Worm (Caenorhabditis elegans) whole organism, L1 larva: ENCODE data around the gene F32D8.14.

Experiments used
- C04F5.9 ChIP-seq: sonication (generic microtip); optimal IDR thresholded peaks from 2 replicates; lab custom pipeline; 2016; ENCODE audit warnings: missing genetic modification characterization, missing compliant biosample characterization
- C34B4.2 ChIP-seq: sonication (generic microtip); optimal IDR thresholded peaks from 2 replicates; lab custom pipeline; 2017; ENCODE audit warnings: mild to moderate bottlenecking, missing genetic modification characterization, missing compliant biosample characterization
- aly-2 ChIP-seq: fragments of 150-350 bp; optimal IDR thresholded peaks from 2 replicates; lab custom pipeline; 2014; ENCODE audit warnings: missing biosample characterization, missing genetic modification characterization
- ama-1 ChIP-seq: fragments of 150-350 bp; optimal IDR thresholded peaks from 2 replicates; lab custom pipeline; 2014
- blmp-1 ChIP-seq: fragments of 150-350 bp; optimal IDR thresholded peaks from 2 replicates; lab custom pipeline; 2014; ENCODE audit warnings: missing biosample characterization, missing genetic modification characterization
- ceh-8 ChIP-seq: fragments of 200-800 bp; sonication (Bioruptor generic); optimal IDR thresholded peaks from 2 replicates; lab custom pipeline; 2018; ENCODE audit warnings: mild to moderate bottlenecking, missing genetic modification characterization, moderate library complexity, missing compliant biosample characterization
- ceh-90 ChIP-seq: sonication (generic microtip); optimal IDR thresholded peaks from 2 replicates; lab custom pipeline; 2016; ENCODE audit warnings: missing genetic modification characterization, missing compliant biosample characterization
- ces-1 ChIP-seq: fragments of 150-350 bp; optimal IDR thresholded peaks from 2 replicates; lab custom pipeline; 2014; ENCODE audit warnings: missing biosample characterization, missing genetic modification reagents, missing genetic modification characterization
- efl-3 ChIP-seq: fragments of 200-800 bp; sonication (Bioruptor generic); optimal IDR thresholded peaks from 2 replicates; lab custom pipeline; 2018; ENCODE audit warnings: mild to moderate bottlenecking, missing genetic modification characterization, missing compliant biosample characterization
- egl-13 ChIP-seq: sonication (generic microtip); optimal IDR thresholded peaks from 2 replicates; lab custom pipeline; 2016; ENCODE audit warnings: missing genotype, missing genetic modification reagents, missing genetic modification characterization, missing compliant biosample characterization
- egl-27 ChIP-seq, 2 experiments: fragments of 150-350 bp in 1 of 2; sonication (generic microtip); optimal IDR thresholded peaks; 3 replicates each; lab custom pipeline; 2017 to 2018; ENCODE audit warnings: missing biosample characterization in 2 of 2, missing genetic modification characterization in 2 of 2, missing genetic modification reagents in 2 of 2
- elt-2 ChIP-seq: sonication (generic microtip); optimal IDR thresholded peaks from 2 replicates; lab custom pipeline; 2016; ENCODE audit warnings: missing genetic modification characterization, mild to moderate bottlenecking, inconsistent platforms, missing compliant biosample characterization, missing genetic modification reagents
- fkh-4 ChIP-seq: sonication (generic microtip); optimal IDR thresholded peaks from 2 replicates; lab custom pipeline; 2016; ENCODE audit warnings: missing compliant biosample characterization, missing genetic modification characterization, borderline replicate concordance
- fos-1 ChIP-seq: fragments of 150-350 bp; optimal IDR thresholded peaks from 2 replicates; lab custom pipeline; 2014; ENCODE audit warnings: missing biosample characterization, missing genetic modification characterization
- grh-1 ChIP-seq: fragments of 200-800 bp; sonication (Bioruptor generic); IDR thresholded peaks from 2 replicates; pipeline ENCODE4 v1.3.6; 2022; ENCODE audit warnings: missing genetic modification reagents, missing genetic modification characterization, missing compliant biosample characterization
- hlh-17 ChIP-seq: fragments of 200-800 bp; sonication (Bioruptor generic); optimal IDR thresholded peaks from 2 replicates; lab custom pipeline; 2018; ENCODE audit warnings: missing genetic modification characterization, mild to moderate bottlenecking, missing compliant biosample characterization, moderate library complexity, borderline replicate concordance
- isw-1 ChIP-seq: fragments of 200-800 bp; sonication (Bioruptor generic); IDR thresholded peaks from 2 replicates; pipeline ENCODE4 v1.3.6; 2022; ENCODE audit warnings: missing genetic modification characterization, missing compliant biosample characterization
- lin-14 ChIP-seq: fragments of 200-800 bp; sonication (Bioruptor generic); optimal IDR thresholded peaks from 2 replicates; lab custom pipeline; 2018; ENCODE audit warnings: mild to moderate bottlenecking, missing genetic modification characterization, moderate library complexity, missing compliant biosample characterization
- lin-35 ChIP-seq, 2 experiments: fragments of 150-350 bp; optimal IDR thresholded peaks; 2 replicates each; lab custom pipeline; 2014; ENCODE audit warnings: missing biosample characterization in 2 of 2, missing genetic modification characterization in 2 of 2, missing genetic modification reagents in 2 of 2
- lin-39 ChIP-seq: fragments of 150-350 bp; optimal IDR thresholded peaks from 2 replicates; lab custom pipeline; 2014; ENCODE audit warnings: missing biosample characterization, missing genetic modification reagents, missing genetic modification characterization
- lsy-2 ChIP-seq, 2 experiments: fragments of 150-350 bp; optimal IDR thresholded peaks; 2 replicates each; lab custom pipeline; 2014; ENCODE audit warnings: missing biosample characterization in 2 of 2, missing genetic modification characterization in 2 of 2
- mdl-1 ChIP-seq, 2 experiments: fragments of 150-350 bp; optimal IDR thresholded peaks; 2 replicates each; lab custom pipeline; 2014 to 2017; ENCODE audit warnings: missing biosample characterization in 2 of 2, missing genetic modification characterization in 2 of 2, inconsistent platforms in 1 of 2
- mef-2 ChIP-seq: fragments of 150-350 bp; optimal IDR thresholded peaks from 2 replicates; lab custom pipeline; 2014; ENCODE audit warnings: missing biosample characterization, missing genetic modification characterization
- mep-1 ChIP-seq: fragments of 150-350 bp; optimal IDR thresholded peaks from 2 replicates; lab custom pipeline; 2014; ENCODE audit warnings: missing biosample characterization, missing genetic modification characterization
- nhr-12 ChIP-seq: sonication (generic microtip); optimal IDR thresholded peaks from 2 replicates; lab custom pipeline; 2017; ENCODE audit warnings: missing biosample characterization, missing genetic modification characterization
- nhr-19 ChIP-seq: fragments of 200-800 bp; sonication (Bioruptor generic); conservative IDR thresholded peaks from 2 replicates; pipeline ENCODE4 v1.3.6; 2022; ENCODE audit warnings: missing genetic modification characterization, missing compliant biosample characterization
- nhr-20 ChIP-seq: sonication (generic microtip); optimal IDR thresholded peaks from 2 replicates; lab custom pipeline; 2016; ENCODE audit warnings: mild to moderate bottlenecking, missing genetic modification characterization, missing compliant biosample characterization
- nhr-237 ChIP-seq: fragments of 150-350 bp; optimal IDR thresholded peaks from 2 replicates; lab custom pipeline; 2014; ENCODE audit warnings: missing biosample characterization, missing genetic modification characterization
- nhr-28 ChIP-seq: fragments of 150-350 bp; optimal IDR thresholded peaks from 2 replicates; lab custom pipeline; 2014; ENCODE audit warnings: missing biosample characterization, missing genetic modification characterization
- nhr-47 ChIP-seq: sonication (generic microtip); optimal IDR thresholded peaks from 2 replicates; lab custom pipeline; 2016; ENCODE audit warnings: mild to moderate bottlenecking, missing genetic modification characterization, moderate library complexity, missing compliant biosample characterization
- nhr-71 ChIP-seq: sonication (generic microtip); optimal IDR thresholded peaks from 2 replicates; lab custom pipeline; 2016; ENCODE audit warnings: mild to moderate bottlenecking, missing genetic modification characterization, moderate library complexity, missing compliant biosample characterization
- nhr-76 ChIP-seq: sonication (generic microtip); optimal IDR thresholded peaks from 2 replicates; lab custom pipeline; 2017; ENCODE audit warnings: missing biosample characterization, missing genetic modification characterization
- nhr-77 ChIP-seq: fragments of 150-350 bp; optimal IDR thresholded peaks from 2 replicates; lab custom pipeline; 2014; ENCODE audit warnings: missing biosample characterization, missing genetic modification characterization
- nhr-84 ChIP-seq: sonication (generic microtip); optimal IDR thresholded peaks from 2 replicates; lab custom pipeline; 2017; ENCODE audit warnings: missing biosample characterization, missing genetic modification characterization
- nhr-90 ChIP-seq: sonication (generic microtip); optimal IDR thresholded peaks from 2 replicates; lab custom pipeline; 2016; ENCODE audit warnings: mild to moderate bottlenecking, missing genetic modification characterization, missing compliant biosample characterization; ENCODE audit not compliant: poor library complexity
- pag-3 ChIP-seq: sonication (generic microtip); optimal IDR thresholded peaks from 2 replicates; lab custom pipeline; 2017; ENCODE audit warnings: missing genetic modification characterization, mild to moderate bottlenecking, missing compliant biosample characterization, antibody characterized with exemption, borderline replicate concordance; ENCODE audit not compliant: insufficient read depth
- pqm-1 ChIP-seq: sonication (generic microtip); optimal IDR thresholded peaks from 3 replicates; lab custom pipeline; 2017; ENCODE audit warnings: missing biosample characterization, missing genetic modification characterization
- rnt-1 ChIP-seq: sonication (generic microtip); optimal IDR thresholded peaks from 2 replicates; lab custom pipeline; 2016; ENCODE audit warnings: mild to moderate bottlenecking, missing genetic modification characterization, moderate library complexity, missing compliant biosample characterization
- sox-4 ChIP-seq: sonication (generic microtip); optimal IDR thresholded peaks from 2 replicates; lab custom pipeline; 2016; ENCODE audit warnings: missing genetic modification characterization, missing compliant biosample characterization
- tbx-2 ChIP-seq: sonication (generic microtip); optimal IDR thresholded peaks from 2 replicates; lab custom pipeline; 2016; ENCODE audit warnings: missing genetic modification characterization, missing compliant biosample characterization
- tlp-1 ChIP-seq: fragments of 150-350 bp; optimal IDR thresholded peaks from 2 replicates; lab custom pipeline; 2014; ENCODE audit warnings: missing biosample characterization, missing genetic modification characterization
- unc-130 ChIP-seq: fragments of 150-350 bp; optimal IDR thresholded peaks from 2 replicates; lab custom pipeline; 2017; ENCODE audit warnings: missing biosample characterization, missing genetic modification characterization, inconsistent platforms
- unc-30 ChIP-seq: sonication (generic microtip); optimal IDR thresholded peaks from 2 replicates; lab custom pipeline; 2017; ENCODE audit warnings: missing biosample characterization, missing genetic modification characterization
- vab-15 ChIP-seq: sonication (generic microtip); optimal IDR thresholded peaks from 2 replicates; lab custom pipeline; 2017; ENCODE audit warnings: missing genotype, mild to moderate bottlenecking, missing genetic modification characterization, missing compliant biosample characterization

The F32D8.14 gene

DNA sequence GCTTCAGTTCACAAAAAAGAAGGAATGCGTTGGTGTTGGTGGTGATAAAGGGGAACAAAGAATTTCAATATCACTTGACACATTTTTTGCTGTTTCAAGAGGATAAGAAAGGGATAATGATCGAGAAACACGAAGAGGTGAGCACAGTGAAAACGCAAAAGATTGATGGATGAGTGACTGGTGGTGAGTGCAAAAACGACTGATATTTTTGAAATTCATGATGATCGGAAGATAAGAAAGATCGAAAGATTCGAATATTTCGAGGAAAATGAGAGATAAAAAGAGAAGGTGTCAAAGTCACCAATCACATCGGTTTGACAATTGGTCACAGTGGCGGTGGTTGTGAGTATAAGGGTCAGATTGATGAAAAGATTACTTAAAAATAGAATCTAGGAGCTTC, 21.3 kb upstream of the F32D8.14 start:
- TF ChIP-seq lin-35 (GFP tag; optimal IDR thresholded peaks at IDR 0.05; lab: Kevin White, UChicago) (no peak), nhr-90 (tag; lab: Kevin White, UChicago) (no peak), mep-1 (tag; lab: Kevin White, UChicago) (no peak), lin-14 (peak; percentile 54), tbx-2 (tag; lab: Kevin White, UChicago) (no peak), aly-2 (tag; lab: Kevin White, UChicago) (no peak), mef-2 (tag; lab: Kevin White, UChicago) (no peak), fos-1 (no peak), mdl-1 (tag; optimal IDR thresholded peaks at IDR 0.05; lab: Kevin White, UChicago) (no peak), sox-4 (tag; lab: Kevin White, UChicago) (no peak), nhr-19 (no peak), nhr-71 (peak; percentile 53), unc-30 (tag; lab: Kevin White, UChicago) (no peak), ceh-8 (GFP tag; lab: Kevin White, UChicago) (no peak), ama-1 (lab: Kevin White, UChicago) (no peak), nhr-84 (tag; lab: Kevin White, UChicago) (no peak), rnt-1 (tag; lab: Kevin White, UChicago) (peak; percentile 44), efl-3 (GFP tag; lab: Kevin White, UChicago) (no peak), egl-13 (tag; lab: Kevin White, UChicago) (no peak), fkh-4 (tag; lab: Kevin White, UChicago) (no peak), nhr-76 (no peak), lsy-2 (tag; optimal IDR thresholded peaks at IDR 0.05; lab: Kevin White, UChicago) (peak in 1 of 2 experiments; percentile 36), nhr-20 (peak; percentile 19)

DNA sequence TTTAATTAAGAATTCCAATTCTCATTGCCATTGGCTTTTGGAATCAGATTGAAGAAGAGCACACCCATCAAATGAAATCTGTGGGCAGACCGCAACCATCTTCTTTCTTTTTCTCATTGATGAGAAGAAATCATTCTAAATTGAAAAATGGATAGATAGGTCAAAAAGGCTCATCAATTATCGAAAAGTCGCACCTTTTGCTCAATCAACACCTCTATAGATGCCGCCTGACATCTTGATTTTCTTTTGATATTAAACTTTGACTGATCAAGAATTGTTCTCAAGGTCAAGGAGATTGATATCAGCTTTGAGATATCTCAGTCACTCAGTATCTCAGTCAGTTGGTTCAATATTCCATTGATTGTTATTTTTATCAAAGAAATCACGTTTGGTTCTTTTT, 15.4 kb upstream of the F32D8.14 start:
- TF ChIP-seq C04F5.9 = no peak
- TF ChIP-seq nhr-28 (tag; lab: Kevin White, UChicago) = no peak
- TF ChIP-seq lin-14 = peak; percentile 44
- TF ChIP-seq rnt-1 (tag; lab: Kevin White, UChicago) = peak; percentile 49
- TF ChIP-seq ces-1 = no peak
- TF ChIP-seq tlp-1 (tag; lab: Kevin White, UChicago) = no peak
- no peak for TF ChIP-seq vab-15
- no peak for TF ChIP-seq nhr-77
- TF ChIP-seq egl-27 (tag; optimal IDR thresholded peaks at IDR 0.05; lab: Kevin White, UChicago) = no peak
- no peak for TF ChIP-seq C34B4.2 (tag; lab: Kevin White, UChicago)
- TF ChIP-seq nhr-71 = peak; percentile 51
- peak; percentile 5 for TF ChIP-seq pag-3 (tag; lab: Kevin White, UChicago)
- TF ChIP-seq lin-39 (tag; lab: Kevin White, UChicago) = peak; percentile 65
- peak in 1 of 2 experiments; percentile 26 for TF ChIP-seq lsy-2 (tag; optimal IDR thresholded peaks at IDR 0.05; lab: Kevin White, UChicago)

DNA sequence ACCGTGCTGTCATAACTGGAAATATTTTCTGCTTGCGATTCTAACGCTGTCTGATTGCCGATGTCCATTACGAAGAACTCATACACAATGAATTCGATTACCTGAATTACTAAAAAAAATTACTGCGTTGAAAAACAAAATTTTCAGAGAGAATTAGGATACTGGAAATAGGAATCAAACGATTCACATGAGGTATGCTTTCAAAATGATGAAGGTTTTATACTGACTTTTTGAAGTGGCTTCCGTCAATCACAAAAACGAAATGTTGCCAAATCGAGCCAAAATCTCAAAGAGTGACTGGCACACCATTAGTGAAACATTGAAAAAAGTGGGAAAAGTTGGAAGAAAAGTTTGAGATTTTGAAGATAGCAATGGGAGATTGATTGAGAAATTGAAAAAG, 14.5 kb upstream of the F32D8.14 start, which contains the start of gene zzz-1:
Gene zzz-1 (minus strand): TSS at position 101 of the 400 bp plus-strand sequence.
- TF ChIP-seq nhr-19 (no peak), grh-1 (GFP tag; lab: Robert Waterston, UW) (no peak), sox-4 (tag; lab: Kevin White, UChicago) (no peak), nhr-12 (tag; lab: Kevin White, UChicago) (no peak), vab-15 (no peak), nhr-47 (no peak), unc-130 (no peak), pqm-1 (tag; lab: Kevin White, UChicago) (no peak), isw-1 (no peak), hlh-17 (GFP tag; lab: Kevin White, UChicago) (no peak), elt-2 (tag; lab: Kevin White, UChicago) (no peak), ceh-90 (tag; lab: Kevin White, UChicago) (no peak), blmp-1 (no peak), egl-13 (tag; lab: Kevin White, UChicago) (no peak), lsy-2 (tag; optimal IDR thresholded peaks at IDR 0.05; lab: Kevin White, UChicago) (no peak), nhr-237 (tag; lab: Kevin White, UChicago) (no peak), nhr-90 (tag; lab: Kevin White, UChicago) (no peak)
